Fruit fly (Drosophila melanogaster): ENCODE measurements around the gene CG13005.

CG13005 gene

DNA sequence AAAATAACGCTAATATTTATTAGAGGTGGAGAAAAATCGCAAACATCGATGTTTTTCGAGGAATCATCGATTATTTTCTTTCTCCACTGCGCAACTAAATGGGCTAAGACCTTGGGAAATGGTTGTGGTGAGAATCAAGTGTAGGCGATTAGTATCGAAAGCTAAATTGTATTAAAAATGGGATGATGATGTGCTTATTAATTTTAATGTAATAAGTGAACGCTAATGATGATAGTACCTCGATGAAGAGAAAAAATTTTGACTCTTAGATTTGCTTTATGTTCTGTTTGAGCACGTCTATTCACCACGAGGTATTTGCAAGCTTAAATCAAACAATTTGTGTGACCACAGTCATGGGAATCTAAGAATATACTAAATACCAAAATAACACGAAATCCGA, at the start of gene CG13005, which contains the start of gene Rai1:
TSS of gene CG13005 (plus strand) at position 352 of the 400 bp plus-strand sequence.
TSS of gene Rai1 (minus strand) at position 46 of the 400 bp plus-strand sequence.
- TF ChIP-seq noc (tag; optimal IDR thresholded peaks at IDR 0.05) = no peak

DNA sequence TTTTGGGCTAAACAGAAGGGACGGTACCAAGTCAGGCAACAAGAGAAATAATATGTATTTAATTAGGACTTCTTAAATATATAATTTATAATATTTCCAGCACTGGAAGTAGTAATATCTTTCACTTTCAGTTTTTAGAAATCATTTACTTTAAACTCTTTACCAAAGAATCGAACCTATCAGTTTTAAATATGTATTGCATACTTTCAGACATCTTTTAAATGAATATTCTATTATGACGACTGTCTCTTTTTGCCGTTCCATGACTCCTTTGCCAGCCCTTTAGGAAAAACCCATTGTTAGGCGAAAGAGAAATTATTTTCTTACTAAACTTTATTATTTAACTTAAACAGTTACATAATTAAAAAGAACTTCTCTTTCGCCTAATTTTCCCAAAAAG, 45.8 kb upstream of the CG13005 start:
- no peak for TF ChIP-seq noc (tag; optimal IDR thresholded peaks at IDR 0.05)

DNA sequence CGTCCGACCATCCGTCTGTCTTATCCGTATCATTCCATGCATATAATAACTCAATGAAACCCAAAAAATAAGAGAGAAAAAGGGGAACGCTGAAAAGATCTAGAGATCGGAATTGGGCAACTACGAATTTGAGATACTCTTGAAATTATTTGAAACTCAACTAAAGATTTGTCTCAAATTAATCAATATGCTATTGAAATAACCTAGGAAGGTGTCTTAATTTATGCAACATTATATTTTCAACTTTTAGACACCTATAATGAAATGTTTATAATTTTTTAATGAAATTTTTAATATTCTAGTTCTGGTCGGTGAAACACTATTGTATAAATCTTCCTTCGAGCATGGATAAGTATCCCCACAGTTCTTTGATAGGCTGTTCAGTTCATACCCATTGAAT, 42.9 kb upstream of the CG13005 start:
- no peak for TF ChIP-seq noc (tag; optimal IDR thresholded peaks at IDR 0.05)

DNA sequence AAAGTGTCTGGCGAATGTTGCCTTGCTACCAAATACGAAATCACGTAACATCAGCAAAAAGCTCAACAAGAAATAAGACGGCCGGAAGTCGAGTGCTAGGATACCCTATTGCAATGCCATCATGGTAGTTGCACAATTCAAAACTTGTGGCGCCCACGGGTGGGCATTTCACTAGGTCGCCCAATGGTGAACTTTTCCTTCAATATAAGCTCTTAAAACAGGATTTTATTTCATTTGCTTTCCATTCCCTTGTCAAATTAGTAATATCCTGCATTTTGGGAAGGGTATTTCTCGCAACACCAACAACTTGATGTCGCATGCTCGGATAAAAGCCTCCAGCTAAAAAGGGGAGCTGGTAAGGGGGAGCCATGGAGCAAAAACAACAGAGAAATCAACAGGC, 41.9 kb upstream of the CG13005 start:
- TF ChIP-seq noc (tag; optimal IDR thresholded peaks at IDR 0.05) = no peak

DNA sequence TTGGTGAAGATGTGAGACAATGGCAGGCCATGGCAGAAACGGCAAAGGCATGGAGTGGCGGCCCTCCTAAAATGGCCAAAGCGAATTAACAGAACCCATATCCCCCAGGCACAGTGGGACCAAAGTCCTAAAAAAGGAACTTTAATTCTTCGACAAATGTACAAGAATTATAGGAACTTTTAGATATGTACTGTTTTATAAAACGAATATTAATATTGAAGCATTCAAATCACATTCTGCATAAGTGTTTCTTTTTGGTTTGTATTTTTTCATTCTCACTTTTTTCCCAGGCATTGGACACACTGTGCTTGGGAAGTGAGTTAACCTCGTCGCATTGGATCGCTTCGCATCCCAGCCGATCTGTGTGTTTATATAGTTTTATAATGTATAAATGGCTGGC, 38.5 kb upstream of the CG13005 start:
- TF ChIP-seq noc (tag; optimal IDR thresholded peaks at IDR 0.05) = no peak

DNA sequence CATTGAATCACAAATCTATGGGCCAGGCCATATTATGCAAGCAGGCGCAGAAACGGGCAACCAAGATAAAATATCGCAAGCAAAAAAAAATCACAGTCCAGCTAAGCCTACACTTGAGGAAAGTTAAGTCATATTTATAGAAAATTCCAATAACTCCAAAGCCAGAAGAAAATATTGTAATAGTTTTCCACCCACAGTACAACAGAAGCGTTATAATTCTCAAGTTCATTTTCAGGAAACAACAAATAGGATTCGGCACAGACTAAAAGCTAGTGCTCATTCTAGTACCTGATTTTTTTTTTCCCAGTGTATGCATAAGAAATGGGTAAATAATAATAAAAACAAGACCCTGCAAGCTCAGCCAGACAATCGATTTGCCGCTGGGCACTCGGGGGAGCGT, 37.6 kb upstream of the CG13005 start:
- TF ChIP-seq noc (tag; optimal IDR thresholded peaks at IDR 0.05) = no peak

DNA sequence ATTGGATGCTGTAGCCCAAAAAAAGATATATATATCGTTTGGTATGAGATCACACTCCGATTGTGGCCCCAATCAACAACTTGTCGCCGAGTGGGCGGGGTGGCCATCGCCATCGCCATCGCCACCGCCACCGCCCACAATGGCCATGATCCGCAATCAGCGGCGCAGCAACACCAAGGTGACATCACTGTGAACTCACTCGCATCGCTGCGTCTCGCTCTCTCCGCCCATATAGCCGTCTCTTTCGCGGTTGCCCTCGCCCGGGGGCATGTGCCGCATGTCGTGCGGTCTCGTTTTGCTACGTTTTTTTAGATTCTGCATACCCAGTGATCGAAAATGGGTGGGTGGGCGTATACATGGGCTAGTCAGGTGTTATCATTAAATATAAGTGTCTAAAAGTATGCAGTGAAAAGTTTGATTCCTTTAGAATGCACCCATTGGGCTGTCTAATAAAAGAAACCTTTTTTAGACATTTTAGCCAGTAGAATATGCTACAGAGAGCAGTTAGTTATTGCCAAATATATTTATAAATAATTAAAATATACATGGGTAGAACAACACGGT, 36.5 kb upstream of the CG13005 start:
- no peak for TF ChIP-seq noc (tag; optimal IDR thresholded peaks at IDR 0.05)

DNA sequence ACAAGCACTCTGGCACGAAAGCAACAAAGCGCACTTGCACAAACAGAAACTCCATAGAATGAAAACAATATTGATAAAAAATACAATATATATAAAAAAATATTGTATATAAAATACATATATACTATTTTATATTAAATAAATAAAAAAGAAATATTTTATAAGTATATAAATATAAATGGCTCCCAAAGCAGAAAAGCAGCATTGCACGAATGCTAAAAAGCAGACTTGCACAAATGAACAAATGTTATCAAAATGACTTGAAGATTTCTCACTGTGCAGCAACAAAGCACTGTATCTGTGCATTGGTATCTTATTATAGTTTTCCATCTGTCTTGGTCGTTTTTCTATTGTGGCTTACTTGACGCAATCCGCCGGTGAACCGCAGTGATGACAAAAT, 34.7 kb upstream of the CG13005 start:
- TF ChIP-seq noc (tag; optimal IDR thresholded peaks at IDR 0.05) = no peak

DNA sequence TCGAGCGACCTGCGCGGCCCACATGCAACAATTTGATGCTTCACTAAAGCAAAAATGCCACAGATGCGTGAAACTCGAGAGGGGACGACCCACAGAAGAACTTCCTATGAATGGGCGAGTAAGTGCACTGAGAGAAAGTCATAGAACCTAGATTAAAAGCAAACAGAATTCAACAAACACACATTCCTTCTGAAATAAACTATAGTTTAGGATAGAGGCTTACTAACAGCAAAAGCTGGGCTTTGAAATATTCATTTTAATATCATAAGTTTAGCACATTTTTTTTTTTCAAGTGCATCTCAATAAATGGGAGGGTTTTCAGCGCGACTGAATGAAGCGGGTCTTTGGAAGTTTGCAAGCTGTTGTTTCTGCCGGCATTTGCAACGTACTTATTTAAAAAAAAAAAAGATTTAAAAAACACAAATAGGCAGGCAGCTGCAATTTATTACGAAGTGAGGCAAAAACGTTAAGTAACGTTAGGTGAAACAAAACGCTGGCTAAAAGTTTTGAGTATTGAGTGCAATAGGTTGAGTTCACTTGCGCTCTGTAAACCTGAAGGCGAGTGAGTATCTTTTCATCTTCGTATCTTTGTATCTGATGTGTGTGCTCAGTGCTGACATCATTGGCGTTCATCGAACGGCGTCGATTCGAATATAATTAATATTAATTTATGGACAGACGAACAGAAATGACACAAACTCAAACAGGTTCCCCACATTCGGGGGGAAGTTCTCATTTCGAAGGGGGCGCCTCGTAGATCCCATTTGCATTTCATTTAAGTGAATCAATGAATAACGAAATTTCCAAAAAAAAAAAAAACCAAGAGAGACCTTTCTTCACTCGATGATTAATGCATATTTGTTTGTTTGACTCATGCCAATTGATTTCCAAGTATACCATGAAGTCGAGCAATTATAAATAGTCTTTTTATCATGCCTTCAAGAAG, 30.3 kb upstream of the CG13005 start:
- TF ChIP-seq noc (tag; optimal IDR thresholded peaks at IDR 0.05) = no peak

DNA sequence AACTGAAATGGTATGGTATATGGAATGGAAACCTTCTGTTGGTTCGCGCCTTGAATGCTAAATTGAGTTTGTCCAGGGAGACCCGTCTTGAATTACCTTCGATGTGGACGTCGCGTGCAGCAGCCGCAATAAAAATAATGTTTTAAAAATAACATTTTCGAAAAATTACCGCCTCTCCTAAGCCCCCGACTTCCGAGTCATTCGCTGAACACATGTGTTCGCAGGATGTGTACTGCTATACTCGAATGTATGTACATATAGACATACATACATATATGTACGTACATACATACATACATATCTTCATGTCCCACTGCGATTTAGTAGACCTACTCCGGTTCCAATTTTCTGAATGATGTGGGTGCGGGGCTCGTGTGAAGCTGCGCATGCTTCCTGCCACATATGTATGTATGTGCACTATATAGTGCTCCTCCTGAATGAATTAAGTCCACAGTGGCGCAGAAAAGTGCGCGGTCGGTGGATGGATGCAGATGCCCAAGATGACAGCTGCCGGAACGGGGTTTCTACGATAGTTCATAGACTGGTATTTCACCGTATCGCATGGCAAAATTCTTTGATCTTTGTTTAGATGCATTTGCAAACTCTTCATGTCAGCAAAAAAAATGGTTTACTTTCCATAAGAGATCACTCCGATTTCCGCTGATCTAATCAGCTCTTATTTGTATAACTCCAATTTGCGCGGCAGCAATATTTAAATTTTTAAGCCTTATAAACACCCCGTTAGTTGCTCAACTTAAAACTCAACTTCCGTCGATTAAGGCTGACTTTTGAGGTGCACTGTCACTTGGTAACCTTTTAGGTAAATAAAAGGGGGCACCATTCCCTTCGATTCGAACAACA, 29.0 kb upstream of the CG13005 start:
- TF ChIP-seq noc (tag; optimal IDR thresholded peaks at IDR 0.05) = no peak

DNA sequence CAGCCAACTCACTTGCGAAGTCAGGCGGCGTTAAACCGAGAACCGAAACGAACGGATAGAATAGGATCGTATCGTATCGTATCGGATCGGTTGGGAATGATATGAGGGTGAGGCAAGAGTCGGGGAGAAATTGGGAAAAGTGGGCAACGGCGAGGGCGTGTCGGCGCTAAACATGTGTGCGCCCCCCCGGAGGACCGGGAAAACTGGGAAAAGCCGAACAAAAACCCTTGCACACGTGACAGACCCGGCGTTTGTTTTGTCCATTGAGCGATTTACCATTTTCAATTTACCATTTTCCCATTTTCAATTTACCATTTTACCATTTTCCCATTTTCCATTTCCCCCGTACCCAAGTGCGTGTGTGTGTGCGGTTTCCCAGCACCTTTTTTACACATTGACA, 28.4 kb upstream of the CG13005 start:
- TF ChIP-seq noc (tag; optimal IDR thresholded peaks at IDR 0.05) = no peak

DNA sequence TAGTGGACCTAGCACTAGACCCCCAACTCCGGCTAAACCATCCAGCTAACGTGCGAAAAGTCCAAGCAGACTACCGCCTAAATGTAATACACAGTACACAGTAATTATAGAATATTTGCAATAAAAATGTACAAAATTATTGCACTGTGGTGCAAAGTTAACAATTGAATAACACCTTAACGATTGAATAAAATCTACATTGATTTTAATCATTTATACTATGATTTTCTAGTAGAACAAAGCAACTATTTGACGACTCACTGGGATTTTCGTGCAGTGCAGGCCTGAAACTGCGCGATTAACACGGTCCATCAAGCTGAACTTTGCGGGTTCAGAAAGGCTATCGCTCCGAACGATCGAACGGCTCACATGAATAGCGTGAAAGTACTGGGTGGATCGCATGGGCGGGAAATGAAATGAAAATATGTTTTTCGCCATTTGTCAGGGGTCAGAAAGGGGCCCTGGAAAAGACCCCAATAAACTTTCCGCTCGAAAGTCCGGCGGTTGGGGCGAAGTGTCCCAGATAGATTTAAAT, 25.2 kb upstream of the CG13005 start:
- TF ChIP-seq noc (tag; optimal IDR thresholded peaks at IDR 0.05) = peak; percentile 4

DNA sequence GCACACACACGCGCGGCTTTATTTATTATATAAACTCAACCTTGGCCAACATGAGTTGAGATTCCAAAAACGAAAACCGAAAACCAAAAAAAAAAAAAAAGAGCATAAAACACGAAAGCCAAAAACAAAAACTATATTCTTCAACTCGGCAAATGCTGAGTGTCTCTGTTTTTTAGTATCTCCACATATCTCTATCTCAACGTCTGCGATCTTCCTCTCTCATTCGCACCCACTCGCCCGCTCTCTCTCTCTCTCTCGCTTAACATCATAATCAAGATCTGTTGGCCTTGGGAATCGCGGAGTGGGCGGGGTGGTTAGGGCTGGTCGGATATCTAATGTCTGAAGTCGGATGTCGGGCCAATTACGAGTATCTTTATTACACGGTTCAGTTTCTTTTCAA, 23.2 kb upstream of the CG13005 start:
- TF ChIP-seq noc (tag; optimal IDR thresholded peaks at IDR 0.05) = no peak

DNA sequence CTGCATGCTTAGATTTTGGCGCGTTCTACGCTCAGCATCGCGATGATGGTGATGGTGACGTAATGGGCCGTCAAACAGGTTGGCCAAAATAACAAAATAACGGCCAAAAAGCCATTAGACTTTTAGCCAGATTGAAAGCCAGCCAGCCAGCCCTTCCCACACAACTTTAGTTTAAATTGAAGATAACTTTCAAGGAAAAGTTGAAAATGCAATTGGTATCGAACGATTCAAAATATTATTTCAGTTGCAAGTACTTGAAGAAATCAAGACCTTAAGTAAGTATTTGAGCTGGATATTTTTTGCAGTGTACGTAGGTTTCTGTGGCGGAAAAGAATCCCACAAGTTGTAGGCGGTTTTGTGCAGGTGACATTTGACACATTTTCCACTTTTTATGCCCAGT, 22.4 kb upstream of the CG13005 start:
- TF ChIP-seq noc (tag; optimal IDR thresholded peaks at IDR 0.05) = peak; percentile 33

DNA sequence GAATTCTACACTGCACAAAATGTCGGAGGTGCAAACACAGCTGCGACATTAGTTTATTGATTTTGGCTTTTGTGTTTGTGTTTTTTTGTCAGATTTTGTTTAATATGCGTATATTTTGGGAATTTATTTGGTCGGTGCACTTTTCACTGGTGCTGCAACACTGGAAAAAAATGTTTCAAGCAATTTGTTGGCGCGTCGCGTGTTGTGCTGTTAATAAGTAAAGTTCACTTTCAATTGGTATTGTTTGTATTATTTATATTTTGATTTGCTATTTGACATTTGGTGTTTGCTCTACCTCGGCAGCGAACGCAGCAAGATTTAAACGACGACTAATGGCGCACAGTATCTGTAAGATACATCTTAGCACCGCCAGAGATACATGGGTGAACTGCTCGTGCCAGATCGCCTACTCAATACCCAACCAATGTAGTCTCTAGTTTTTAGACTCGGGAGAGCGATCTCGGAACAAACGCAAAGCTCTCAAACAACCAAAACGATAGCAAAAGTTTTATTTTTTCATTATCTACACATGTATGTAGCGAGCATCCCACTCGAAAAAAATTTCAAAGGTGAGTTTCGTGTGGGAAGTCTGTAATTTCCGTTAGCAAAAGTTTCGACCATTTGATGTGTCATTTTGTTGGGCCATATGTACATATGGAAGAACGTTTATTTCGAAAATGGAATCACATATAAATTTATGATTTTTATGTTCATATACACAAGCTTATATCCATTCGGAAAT, 21.1 kb upstream of the CG13005 start:
- peak; percentile 46 for TF ChIP-seq noc (tag; optimal IDR thresholded peaks at IDR 0.05)

Data from whole organism, larva.